Worm (Caenorhabditis elegans) whole organism, mixed stage, embryonic: Measurements from ENCODE around the gene F56D6.19.

ENCODE experiments used
- blmp-1 ChIP-seq: fragments of 150-350 bp; optimal IDR thresholded peaks from 2 replicates; lab custom pipeline; 2014; ENCODE audit warnings: missing biosample characterization, missing genetic modification characterization
- nhr-237 ChIP-seq: fragments of 150-350 bp; optimal IDR thresholded peaks from 2 replicates; lab custom pipeline; 2014; ENCODE audit warnings: missing biosample characterization, missing genetic modification characterization
- sptf-1 ChIP-seq: sonication (generic microtip); optimal IDR thresholded peaks from 2 replicates; lab custom pipeline; 2017; ENCODE audit warnings: mild to moderate bottlenecking, missing genetic modification characterization, moderate library complexity, missing compliant biosample characterization
- unc-62 ChIP-seq: fragments of 150-350 bp; optimal IDR thresholded peaks from 2 replicates; lab custom pipeline; 2014; ENCODE audit warnings: missing biosample characterization, missing genetic modification reagents, missing genetic modification characterization
- zip-8 ChIP-seq: fragments of 150-350 bp; optimal IDR thresholded peaks from 2 replicates; lab custom pipeline; 2014; ENCODE audit warnings: missing biosample characterization, missing genetic modification characterization

ce11 chrIV:3881119-3881518 is 33.4 kb upstream of the F56D6.19 start, which contains the start of the genes F37C4.8 and oac-23:
- TF ChIP-seq blmp-1 (tag; lab: Kevin White, UChicago) (no peak), nhr-237 (no peak), zip-8 (tag; lab: Kevin White, UChicago) (no peak), sptf-1 (no peak), unc-62 (no peak)
